Worm (Caenorhabditis elegans): ENCODE data around the gene fbxb-72.

ce11 chrV:706918-707317, 16.8 kb downstream of the fbxb-72 start, which contains the start of gene srbc-38:
- TF ChIP-seq hlh-15 (tag; optimal IDR thresholded peaks at IDR 0.05): no peak
- TF ChIP-seq unc-3 (GFP tag; conservative IDR thresholded peaks at IDR 0.05): no peak
- TF ChIP-seq unc-3 (tag; optimal IDR thresholded peaks at IDR 0.05): no peak
- no peak for TF ChIP-seq zip-5 (tag; optimal IDR thresholded peaks at IDR 0.05)
- TF ChIP-seq ama-1 (optimal IDR thresholded peaks at IDR 0.05): no peak
- no peak for TF ChIP-seq tbx-2 (tag; optimal IDR thresholded peaks at IDR 0.05)
- TF ChIP-seq elt-4 (tag; optimal IDR thresholded peaks at IDR 0.05): no peak
- TF ChIP-seq pqm-1 (tag; optimal IDR thresholded peaks at IDR 0.05): no peak
- no peak for TF ChIP-seq dmd-4 (tag; optimal IDR thresholded peaks at IDR 0.05; ENCODE audit: borderline replicate concordance)
- no peak for TF ChIP-seq pha-4 (tag; optimal IDR thresholded peaks at IDR 0.05)
- TF ChIP-seq ceh-45 (GFP tag; IDR thresholded peaks at IDR 0.05): no peak
- no peak for TF ChIP-seq K09A11.1 (tag; optimal IDR thresholded peaks at IDR 0.05; ENCODE audit: insufficient read depth)
- TF ChIP-seq ceh-2 (tag; optimal IDR thresholded peaks at IDR 0.05): no peak

Data from whole organism, late embryonic.